Worm (Caenorhabditis elegans) whole organism, young adult: Measurements from ENCODE around the gene acs-4.

Source experiments
- F23B12.7 ChIP-seq: sonication (generic microtip); optimal IDR thresholded peaks from 2 replicates; lab custom pipeline; 2017; ENCODE audit warnings: missing genetic modification characterization, mild to moderate bottlenecking, missing compliant biosample characterization, antibody characterized with exemption, moderate library complexity; ENCODE audit not compliant: insufficient read depth
- F33H1.4 ChIP-seq: fragments of 200-800 bp; sonication (Bioruptor generic); IDR thresholded peaks from 2 replicates; pipeline ENCODE4 v1.3.6; 2022; ENCODE audit warnings: missing genetic modification reagents, missing genetic modification characterization, missing compliant biosample characterization
- F37B4.10 ChIP-seq: fragments of 200-800 bp; sonication (Bioruptor generic); IDR thresholded peaks from 2 replicates; pipeline ENCODE4 v1.3.6; 2022; ENCODE audit warnings: missing genetic modification characterization, missing compliant biosample characterization
- F57C9.4 ChIP-seq: sonication (generic microtip); optimal IDR thresholded peaks from 2 replicates; lab custom pipeline; 2017; ENCODE audit warnings: mild to moderate bottlenecking, missing genetic modification characterization, missing compliant biosample characterization
- K12H6.12 ChIP-seq: fragments of 200-800 bp; sonication (Bioruptor generic); optimal IDR thresholded peaks from 2 replicates; lab custom pipeline; 2018; ENCODE audit warnings: mild to moderate bottlenecking, missing genetic modification characterization, missing compliant biosample characterization
- T07F8.4 ChIP-seq: sonication (generic microtip); optimal IDR thresholded peaks from 2 replicates; lab custom pipeline; 2016; ENCODE audit warnings: mild to moderate bottlenecking, missing genetic modification characterization, moderate library complexity, missing compliant biosample characterization
- T26A5.8 ChIP-seq: sonication (generic microtip); optimal IDR thresholded peaks from 2 replicates; lab custom pipeline; 2016; ENCODE audit warnings: missing genetic modification characterization, missing compliant biosample characterization
- akir-1 ChIP-seq: fragments of 200-800 bp; sonication (Bioruptor generic); optimal IDR thresholded peaks from 2 replicates; lab custom pipeline; 2018; ENCODE audit warnings: mild to moderate bottlenecking, missing genetic modification characterization, moderate library complexity, missing compliant biosample characterization
- aptf-3 ChIP-seq: fragments of 200-800 bp; sonication (Bioruptor generic); IDR thresholded peaks from 2 replicates; pipeline ENCODE4 v1.3.6; 2022; ENCODE audit warnings: missing genetic modification characterization, missing compliant biosample characterization
- atf-7 ChIP-seq: sonication (generic microtip); optimal IDR thresholded peaks from 2 replicates; lab custom pipeline; 2017; ENCODE audit warnings: mild to moderate bottlenecking, missing genetic modification characterization, missing compliant biosample characterization
- attf-3 ChIP-seq: fragments of 200-800 bp; sonication (Bioruptor generic); conservative IDR thresholded peaks from 2 replicates; pipeline ENCODE4 v1.3.6; 2022; ENCODE audit warnings: missing genetic modification reagents, missing genetic modification characterization, missing compliant biosample characterization
- attf-5 ChIP-seq: fragments of 200-800 bp; sonication (Bioruptor generic); optimal IDR thresholded peaks from 2 replicates; lab custom pipeline; 2018; ENCODE audit warnings: mild to moderate bottlenecking, missing genetic modification characterization, missing compliant biosample characterization
- cebp-1 ChIP-seq, 2 experiments: fragments of 200-800 bp in 1 of 2; sonication (Bioruptor generic) in 1 of 2; sonication (generic microtip) in 1 of 2; IDR thresholded peaks in 1 of 2; optimal IDR thresholded peaks in 1 of 2; 2 replicates each; pipeline versions ENCODE4 v1.3.6 to Lab custom; 2017 to 2022; ENCODE audit warnings: missing compliant biosample characterization in 2 of 2, missing genetic modification characterization in 2 of 2, mild to moderate bottlenecking in 1 of 2, missing genetic modification reagents in 1 of 2, moderate library complexity in 1 of 2
- ceh-100 ChIP-seq: fragments of 200-800 bp; sonication (Bioruptor generic); IDR thresholded peaks from 2 replicates; pipeline ENCODE4 v1.3.6; 2022; ENCODE audit warnings: missing genetic modification reagents, missing genetic modification characterization, missing compliant biosample characterization
- ceh-27 ChIP-seq: fragments of 200-800 bp; sonication (Bioruptor generic); optimal IDR thresholded peaks from 2 replicates; lab custom pipeline; 2018; ENCODE audit warnings: mild to moderate bottlenecking, missing genetic modification characterization, moderate library complexity, missing compliant biosample characterization
- ceh-40 ChIP-seq: fragments of 200-800 bp; sonication (Bioruptor generic); IDR thresholded peaks from 2 replicates; pipeline ENCODE4 v1.3.6; 2022; ENCODE audit warnings: missing genetic modification characterization, missing compliant biosample characterization
- ceh-91 ChIP-seq: fragments of 200-800 bp; sonication (Bioruptor generic); IDR thresholded peaks from 2 replicates; pipeline ENCODE4 v1.3.6; 2022; ENCODE audit warnings: missing genetic modification reagents, missing genetic modification characterization, missing compliant biosample characterization
- chd-7 ChIP-seq: sonication (generic microtip); optimal IDR thresholded peaks from 2 replicates; lab custom pipeline; 2016; ENCODE audit warnings: mild to moderate bottlenecking, missing genetic modification characterization, moderate library complexity, missing compliant biosample characterization
- dpff-1 ChIP-seq: sonication (generic microtip); optimal IDR thresholded peaks from 2 replicates; lab custom pipeline; 2017; ENCODE audit warnings: mild to moderate bottlenecking, missing genetic modification characterization, missing compliant biosample characterization
- efl-1 ChIP-seq: fragments of 150-350 bp; optimal IDR thresholded peaks from 2 replicates; lab custom pipeline; 2014; ENCODE audit warnings: missing biosample characterization, missing genetic modification reagents, missing genetic modification characterization
- egl-18 ChIP-seq: fragments of 200-800 bp; sonication (Bioruptor generic); IDR thresholded peaks from 2 replicates; pipeline ENCODE4 v1.3.6; 2022; ENCODE audit warnings: missing genetic modification reagents, missing genetic modification characterization, missing compliant biosample characterization
- gei-17 ChIP-seq: fragments of 200-800 bp; sonication (Bioruptor generic); optimal IDR thresholded peaks from 2 replicates; lab custom pipeline; 2018; ENCODE audit warnings: mild to moderate bottlenecking, missing genetic modification characterization, missing compliant biosample characterization
- hmg-1.2 ChIP-seq: fragments of 200-800 bp; sonication (Bioruptor generic); IDR thresholded peaks from 2 replicates; pipeline ENCODE4 v1.3.6; 2022; ENCODE audit warnings: missing genetic modification reagents, missing genetic modification characterization, missing compliant biosample characterization
- hmg-20 ChIP-seq: fragments of 200-800 bp; sonication (Bioruptor generic); IDR thresholded peaks from 2 replicates; pipeline ENCODE4 v1.3.6; 2022; ENCODE audit warnings: missing genetic modification reagents, missing genetic modification characterization, missing compliant biosample characterization
- hsf-1 ChIP-seq: fragments of 200-800 bp; sonication (Bioruptor generic); IDR thresholded peaks from 2 replicates; pipeline ENCODE4 v1.3.6; 2022; ENCODE audit warnings: missing genetic modification reagents, missing genetic modification characterization, missing compliant biosample characterization
- let-526 ChIP-seq: fragments of 200-800 bp; sonication (Bioruptor generic); IDR thresholded peaks from 2 replicates; pipeline ENCODE4 v1.3.6; 2022; ENCODE audit warnings: missing genetic modification reagents, missing genetic modification characterization, missing compliant biosample characterization
- let-607 ChIP-seq, 2 experiments: fragments of 200-800 bp in 1 of 2; sonication (Bioruptor generic) in 1 of 2; sonication (generic microtip) in 1 of 2; optimal IDR thresholded peaks; 2 replicates each; lab custom pipeline; 2016 to 2018; ENCODE audit warnings: mild to moderate bottlenecking in 2 of 2, missing compliant biosample characterization in 2 of 2, missing genetic modification characterization in 2 of 2, moderate library complexity in 2 of 2, missing genotype in 1 of 2
- lsl-1 ChIP-seq: fragments of 200-800 bp; sonication (Bioruptor generic); optimal IDR thresholded peaks from 2 replicates; lab custom pipeline; 2018; ENCODE audit warnings: mild to moderate bottlenecking, missing genetic modification characterization, moderate library complexity, missing compliant biosample characterization
- madf-3 ChIP-seq: fragments of 200-800 bp; sonication (Bioruptor generic); IDR thresholded peaks from 2 replicates; pipeline ENCODE4 v1.3.6; 2022; ENCODE audit warnings: missing genetic modification reagents, missing genetic modification characterization, missing compliant biosample characterization
- nfyb-1 ChIP-seq: fragments of 200-800 bp; sonication (Bioruptor generic); IDR thresholded peaks from 2 replicates; pipeline ENCODE4 v1.3.6; 2022; ENCODE audit warnings: missing genetic modification reagents, missing genetic modification characterization, missing compliant biosample characterization
- nhr-80 ChIP-seq: sonication (generic microtip); optimal IDR thresholded peaks from 2 replicates; lab custom pipeline; 2016; ENCODE audit warnings: missing genetic modification characterization, missing compliant biosample characterization
- rpc-1 ChIP-seq, 2 experiments: fragments of 150-350 bp in 1 of 2; sonication (generic microtip) in 1 of 2; optimal IDR thresholded peaks; 2 replicates each; lab custom pipeline; 2014 to 2018; ENCODE audit warnings: missing biosample characterization in 1 of 2, missing genetic modification characterization in 1 of 2, missing genetic modification reagents in 1 of 2, missing genotype in 1 of 2
- snpc-4 ChIP-seq, 5 experiments: fragments of 150-350 bp in 1 of 5; sonication (generic microtip) in 4 of 5; optimal IDR thresholded peaks; 2 replicates each; lab custom pipeline; 2014 to 2018; ENCODE audit warnings: missing genetic modification characterization in 5 of 5, missing biosample characterization in 3 of 5, antibody characterized with exemption in 2 of 5, mild to moderate bottlenecking in 2 of 5, missing compliant biosample characterization in 2 of 5, missing genotype in 2 of 5, moderate library complexity in 2 of 5, missing genetic modification reagents in 1 of 5
- somi-1 ChIP-seq: fragments of 200-800 bp; sonication (Bioruptor generic); optimal IDR thresholded peaks from 2 replicates; lab custom pipeline; 2018; ENCODE audit warnings: mild to moderate bottlenecking, missing genetic modification characterization, missing compliant biosample characterization
- sptf-2 ChIP-seq: fragments of 200-800 bp; sonication (Bioruptor generic); optimal IDR thresholded peaks from 2 replicates; lab custom pipeline; 2018; ENCODE audit warnings: mild to moderate bottlenecking, missing genetic modification characterization, missing compliant biosample characterization
- tbx-9 ChIP-seq: sonication (generic microtip); optimal IDR thresholded peaks from 2 replicates; lab custom pipeline; 2016; ENCODE audit warnings: borderline replicate concordance, missing genetic modification characterization, inconsistent platforms, missing compliant biosample characterization
- unc-62 ChIP-seq: fragments of 150-350 bp; optimal IDR thresholded peaks from 2 replicates; lab custom pipeline; 2014; ENCODE audit warnings: missing biosample characterization, missing genetic modification reagents, missing genetic modification characterization
- zfh-2 ChIP-seq: fragments of 200-800 bp; sonication (Bioruptor generic); conservative IDR thresholded peaks from 2 replicates; pipeline ENCODE4 v1.3.6; 2022; ENCODE audit warnings: missing genetic modification reagents, missing genetic modification characterization, missing compliant biosample characterization
- zim-3 ChIP-seq: sonication (generic microtip); optimal IDR thresholded peaks from 2 replicates; lab custom pipeline; 2017; ENCODE audit warnings: mild to moderate bottlenecking, missing genetic modification characterization, moderate library complexity, missing compliant biosample characterization
- ztf-28 ChIP-seq: fragments of 200-800 bp; sonication (Bioruptor generic); IDR thresholded peaks from 2 replicates; pipeline ENCODE4 v1.3.6; 2022; ENCODE audit warnings: missing genetic modification reagents, missing genetic modification characterization, missing compliant biosample characterization

acs-4 gene

DNA sequence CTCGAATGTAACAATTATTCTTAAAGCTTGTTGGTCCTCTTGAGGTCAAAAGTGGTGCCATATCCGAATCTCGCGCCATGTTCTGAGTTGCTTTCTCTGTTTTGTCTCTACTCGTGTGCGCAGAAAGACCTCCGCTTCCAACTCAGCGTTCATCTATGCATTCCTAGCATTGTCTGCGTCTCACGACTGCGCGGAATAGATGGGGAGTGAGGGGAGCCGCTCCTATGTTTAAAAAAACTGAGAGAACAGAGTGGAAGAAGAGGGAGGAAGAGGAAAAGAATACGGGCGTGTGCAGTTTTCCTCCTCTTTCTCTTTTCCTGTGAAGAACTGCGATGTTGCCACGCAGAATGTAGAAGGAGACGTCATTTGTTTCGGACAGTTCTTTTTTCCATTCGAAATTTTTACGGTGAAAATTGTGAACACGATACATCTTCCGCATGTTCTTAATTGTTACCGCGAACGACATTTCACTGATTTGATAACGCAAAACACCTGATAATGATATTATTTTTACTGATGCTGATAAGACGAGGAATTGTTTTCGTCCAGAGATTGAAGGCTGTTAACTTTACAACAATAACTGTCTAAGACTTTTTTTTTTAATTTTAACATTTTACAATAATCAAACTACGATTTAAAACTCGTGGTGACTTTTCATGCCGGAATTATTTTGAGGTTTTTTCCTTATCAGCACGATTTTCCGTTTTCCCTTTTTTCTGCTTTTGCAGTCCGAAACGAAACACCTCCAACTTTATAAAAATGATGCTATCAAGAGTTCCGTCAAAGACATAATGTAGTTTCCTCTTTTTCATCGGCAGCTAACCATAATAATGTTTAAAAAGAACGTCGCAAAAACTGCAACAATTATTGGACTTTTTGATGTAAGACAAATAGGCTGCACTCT is 722 bp upstream of the acs-4 start:
- TF ChIP-seq hmg-20 (GFP tag; lab: Robert Waterston, UW) (no peak), nfyb-1 (GFP tag; lab: Robert Waterston, UW) (0 out of 2 replicates have a peak, but pooled peaks have one; percentile 11), ceh-100 (GFP tag; lab: Robert Waterston, UW) (no peak), T26A5.8 (tag; lab: Kevin White, UChicago) (no peak), attf-3 (GFP tag; lab: Robert Waterston, UW) (no peak), atf-7 (no peak), gei-17 (GFP tag; lab: Kevin White, UChicago) (no peak), ztf-28 (no peak), madf-3 (GFP tag; lab: Robert Waterston, UW) (no peak), chd-7 (tag; lab: Kevin White, UChicago) (peak; percentile 47), lsl-1 (GFP tag; lab: Kevin White, UChicago) (no peak), somi-1 (GFP tag; lab: Kevin White, UChicago) (peak; percentile 4), unc-62 (GFP tag; lab: Kevin White, UChicago) (peak; percentile 2), T07F8.4 (tag; lab: Kevin White, UChicago) (no peak), rpc-1 (optimal IDR thresholded peaks at IDR 0.05; lab: Kevin White, UChicago) (no peak), rpc-1 (tag; optimal IDR thresholded peaks at IDR 0.05; lab: Kevin White, UChicago) (no peak), hmg-1.2 (GFP tag; lab: Robert Waterston, UW) (peak; percentile 39; the same call in 1 of the 2 replicates), let-607 (tag; optimal IDR thresholded peaks at IDR 0.05; lab: Kevin White, UChicago) (peak; percentile 96 to 97), nhr-80 (peak; percentile 83), akir-1 (GFP tag; lab: Kevin White, UChicago) (no peak), sptf-2 (GFP tag; lab: Kevin White, UChicago) (no peak), F57C9.4 (no peak), egl-18 (no peak), attf-5 (GFP tag; lab: Kevin White, UChicago) (peak; percentile 47), cebp-1 (GFP tag; IDR thresholded peaks at IDR 0.05; lab: Robert Waterston, UW) (no peak), cebp-1 (tag; optimal IDR thresholded peaks at IDR 0.05; lab: Kevin White, UChicago) (peak; percentile 49), zfh-2 (peak; percentile 78), K12H6.12 (tag; lab: Kevin White, UChicago) (peak; percentile 43), let-526 (no peak), ceh-27 (GFP tag; lab: Kevin White, UChicago) (peak; percentile 36)

DNA sequence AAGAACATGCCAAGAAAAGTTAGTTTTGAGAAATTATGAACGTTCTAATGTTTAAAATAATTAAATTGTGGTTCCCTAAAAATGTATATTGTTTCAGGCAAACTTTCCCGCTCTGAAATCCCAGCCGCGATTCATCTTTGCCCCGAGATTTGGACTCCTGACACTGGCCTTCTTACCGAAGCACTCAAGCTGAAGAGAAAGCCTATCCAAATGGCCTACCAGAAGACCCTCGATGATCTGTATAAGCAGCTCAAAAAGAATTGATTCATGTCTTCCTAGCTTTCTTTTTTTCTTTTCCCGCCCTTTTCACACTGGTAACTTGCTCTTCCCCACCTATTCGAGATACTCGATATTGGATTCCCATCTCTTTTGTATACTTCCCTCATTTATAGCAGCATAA is 2.5 kb downstream of the acs-4 start:
- TF ChIP-seq dpff-1: no peak
- no peak for TF ChIP-seq efl-1 (GFP tag; lab: Kevin White, UChicago)
- TF ChIP-seq hmg-20 (GFP tag; lab: Robert Waterston, UW): no peak
- no peak for TF ChIP-seq F33H1.4 (GFP tag; lab: Robert Waterston, UW)
- no peak for TF ChIP-seq nhr-80
- no peak for TF ChIP-seq F37B4.10 (GFP tag; lab: Robert Waterston, UW)
- TF ChIP-seq zfh-2: no peak
- TF ChIP-seq snpc-4 (GFP tag; optimal IDR thresholded peaks at IDR 0.05; lab: Kevin White, UChicago): no peak
- TF ChIP-seq snpc-4 (tag; optimal IDR thresholded peaks at IDR 0.05; lab: Kevin White, UChicago): no peak
- no peak for TF ChIP-seq F23B12.7 (tag; lab: Kevin White, UChicago)
- TF ChIP-seq T07F8.4 (tag; lab: Kevin White, UChicago): no peak
- no peak for TF ChIP-seq hsf-1
- no peak for TF ChIP-seq aptf-3 (GFP tag; lab: Robert Waterston, UW)
- TF ChIP-seq ceh-40 (GFP tag; lab: Robert Waterston, UW): no peak
- TF ChIP-seq gei-17 (GFP tag; lab: Kevin White, UChicago): no peak
- TF ChIP-seq ceh-91 (GFP tag; lab: Robert Waterston, UW): no peak
- no peak for TF ChIP-seq tbx-9 (tag; lab: Kevin White, UChicago)
- no peak for TF ChIP-seq zim-3 (tag; lab: Kevin White, UChicago)
- TF ChIP-seq, all 124 proteins: peak for 0
